Fruit fly (Drosophila melanogaster) whole organism, embryonic: Measurements from ENCODE around the gene Tmtc2.

Source experiments
- Abd-B ChIP-seq: fragments of 200-800 bp; sonication (Bioruptor generic); optimal IDR thresholded peaks from 2 replicates; lab custom pipeline; 2018; ENCODE audit warnings: missing biosample characterization, mild to moderate bottlenecking, missing genetic modification characterization, moderate library complexity
- Blimp-1 ChIP-seq: fragments of 200-800 bp; sonication (Bioruptor generic); optimal IDR thresholded peaks from 3 replicates; lab custom pipeline; 2018; ENCODE audit warnings: missing biosample characterization, missing genetic modification characterization, mild to moderate bottlenecking, moderate library complexity, missing genetic modification reagents
- CG11093 ChIP-seq: fragments of 200-800 bp; sonication (Bioruptor generic); IDR thresholded peaks from 3 replicates; pipeline ENCODE4 v1.3.6; 2022; ENCODE audit warnings: missing biosample characterization, missing genetic modification characterization
- CG11695 ChIP-seq: fragments of 200-800 bp; sonication (Bioruptor generic); IDR thresholded peaks from 3 replicates; pipeline ENCODE4 v1.3.6; 2022; ENCODE audit warnings: missing biosample characterization, missing genetic modification characterization
- CG13123 ChIP-seq: fragments of 200-800 bp; sonication (Bioruptor generic); optimal IDR thresholded peaks from 2 replicates; lab custom pipeline; 2016; ENCODE audit warnings: missing biosample characterization, missing genetic modification characterization
- CG17328 ChIP-seq: fragments of 200-800 bp; sonication (Bioruptor generic); IDR thresholded peaks from 2 replicates; pipeline ENCODE4 v1.3.6; 2022; ENCODE audit warnings: missing biosample characterization, missing genetic modification characterization
- CG2120 ChIP-seq: fragments of 200-800 bp; sonication (Bioruptor generic); optimal IDR thresholded peaks from 3 replicates; lab custom pipeline; 2016; ENCODE audit warnings: missing biosample characterization, missing genetic modification characterization
- CG34376 ChIP-seq: fragments of 200-800 bp; sonication (Bioruptor generic); optimal IDR thresholded peaks from 2 replicates; lab custom pipeline; 2018; ENCODE audit warnings: missing biosample characterization, mild to moderate bottlenecking, missing genetic modification characterization
- CG6765 ChIP-seq: fragments of 200-800 bp; sonication (Bioruptor generic); optimal IDR thresholded peaks from 3 replicates; lab custom pipeline; 2017; ENCODE audit warnings: missing biosample characterization, mild to moderate bottlenecking, missing genetic modification characterization
- CG6813 ChIP-seq: fragments of 200-800 bp; sonication (Bioruptor generic); optimal IDR thresholded peaks from 2 replicates; lab custom pipeline; 2017; ENCODE audit warnings: missing biosample characterization, missing genetic modification characterization, mild to moderate bottlenecking, moderate library complexity, missing genetic modification reagents
- CG7357 ChIP-seq: fragments of 200-800 bp; sonication (Bioruptor generic); IDR thresholded peaks from 3 replicates; pipeline ENCODE4 v1.3.6; 2022; ENCODE audit warnings: missing biosample characterization, missing genetic modification characterization
- CG8089 ChIP-seq: fragments of 200-800 bp; sonication (Bioruptor generic); optimal IDR thresholded peaks from 3 replicates; lab custom pipeline; 2016; ENCODE audit warnings: missing biosample characterization, missing genetic modification characterization
- CG8359 ChIP-seq: fragments of 200-800 bp; sonication (Bioruptor generic); optimal IDR thresholded peaks from 2 replicates; lab custom pipeline; 2017; ENCODE audit warnings: missing biosample characterization, mild to moderate bottlenecking, missing genetic modification characterization, borderline replicate concordance
- CG9727 ChIP-seq: fragments of 200-800 bp; sonication (Bioruptor generic); optimal IDR thresholded peaks from 3 replicates; lab custom pipeline; 2017; ENCODE audit warnings: missing biosample characterization, mild to moderate bottlenecking, missing genetic modification characterization
- Camta ChIP-seq: fragments of 200-800 bp; sonication (Bioruptor generic); optimal IDR thresholded peaks from 2 replicates; lab custom pipeline; 2016; ENCODE audit warnings: missing biosample characterization, missing genetic modification characterization
- Dbx ChIP-seq: fragments of 200-800 bp; sonication (Bioruptor generic); IDR thresholded peaks from 3 replicates; pipeline ENCODE4 v1.3.6; 2022; ENCODE audit warnings: missing biosample characterization, missing genetic modification characterization
- Deaf1 ChIP-seq: fragments of 200-800 bp; optimal IDR thresholded peaks from 3 replicates; lab custom pipeline; 2019; ENCODE audit warnings: missing biosample characterization, mild to moderate bottlenecking, missing genetic modification characterization, moderate library complexity
- E2f2 ChIP-seq: fragments of 200-800 bp; sonication (Bioruptor generic); IDR thresholded peaks from 2 replicates; pipeline ENCODE4 v1.3.6; 2022; ENCODE audit warnings: missing biosample characterization, missing genetic modification characterization
- Eip74EF ChIP-seq, 2 experiments: fragments of 200-800 bp in 1 of 2; fragments of >200 bp in 1 of 2; sonication (Bioruptor generic) in 1 of 2; optimal IDR thresholded peaks; 2 replicates each; lab custom pipeline; 2017 to 2019; ENCODE audit warnings: missing biosample characterization in 2 of 2, missing genetic modification characterization in 2 of 2, mild to moderate bottlenecking in 1 of 2, moderate library complexity in 1 of 2
- Hr39 ChIP-seq: fragments of >200 bp; optimal IDR thresholded peaks from 2 replicates; lab custom pipeline; 2017
- Hsf ChIP-seq: fragments of 200-800 bp; sonication (Bioruptor generic); optimal IDR thresholded peaks from 3 replicates; lab custom pipeline; 2016; ENCODE audit warnings: missing biosample characterization, missing genetic modification characterization
- Jarid2 ChIP-seq: fragments of 200-800 bp; sonication (Bioruptor generic); optimal IDR thresholded peaks from 3 replicates; lab custom pipeline; 2017; ENCODE audit warnings: mild to moderate bottlenecking, missing biosample characterization, missing genetic modification reagents, missing genetic modification characterization
- MESR4 ChIP-seq: fragments of 200-800 bp; sonication (Bioruptor generic); optimal IDR thresholded peaks from 2 replicates; lab custom pipeline; 2018; ENCODE audit warnings: missing biosample characterization, mild to moderate bottlenecking, missing genetic modification characterization, moderate library complexity
- Med ChIP-seq: fragments of 200-800 bp; sonication (Bioruptor generic); peaks from one replicate; lab custom pipeline; 2016; ENCODE audit warnings: missing biosample characterization, missing genetic modification characterization, mild to moderate bottlenecking, inconsistent platforms, moderate library complexity
- Nf-YC ChIP-seq: fragments of 200-800 bp; optimal IDR thresholded peaks from 3 replicates; lab custom pipeline; 2019; ENCODE audit warnings: missing biosample characterization, mild to moderate bottlenecking, missing genetic modification characterization, moderate library complexity
- PHDP ChIP-seq: fragments of 200-800 bp; sonication (Bioruptor generic); optimal IDR thresholded peaks from 3 replicates; lab custom pipeline; 2018; ENCODE audit warnings: missing biosample characterization, mild to moderate bottlenecking, missing genetic modification characterization, moderate library complexity
- Poxn ChIP-seq: fragments of 200-800 bp; sonication (Bioruptor generic); IDR thresholded peaks from 2 replicates; pipeline ENCODE4 v1.3.6; 2022; ENCODE audit warnings: missing biosample characterization, missing genetic modification characterization
- Ravus ChIP-seq: fragments of 200-800 bp; sonication (Bioruptor generic); IDR thresholded peaks from 2 replicates; pipeline ENCODE4 v1.3.6; 2022; ENCODE audit warnings: missing biosample characterization, missing genetic modification characterization
- Trl ChIP-seq, 3 experiments: fragments of >200 bp in 2 of 3; fragments of 200-800 bp in 1 of 3; sonication (Bioruptor generic) in 1 of 3; optimal IDR thresholded peaks; 2 replicates in 1 of 3; 3 replicates in 2 of 3; lab custom pipeline; 2016 to 2017; ENCODE audit warnings: missing biosample characterization in 1 of 3, missing genetic modification characterization in 1 of 3
- cg ChIP-seq: fragments of 200-800 bp; sonication (Bioruptor generic); optimal IDR thresholded peaks from 3 replicates; lab custom pipeline; 2019; ENCODE audit warnings: missing biosample characterization, mild to moderate bottlenecking, missing genetic modification characterization, moderate library complexity
- croc ChIP-seq: fragments of 200-800 bp; sonication (Bioruptor generic); conservative IDR thresholded peaks from 3 replicates; pipeline ENCODE4 v1.3.6; 2022; ENCODE audit warnings: missing biosample characterization, missing genetic modification characterization
- crp ChIP-seq, 2 experiments: fragments of 200-800 bp; sonication (Bioruptor generic); optimal IDR thresholded peaks; 2 replicates in 1 of 2; 3 replicates in 1 of 2; lab custom pipeline; 2017; ENCODE audit warnings: missing biosample characterization in 2 of 2, missing genetic modification characterization in 2 of 2, mild to moderate bottlenecking in 1 of 2, moderate library complexity in 1 of 2
- ewg ChIP-seq: fragments of 200-800 bp; sonication (Bioruptor generic); optimal IDR thresholded peaks from 3 replicates; lab custom pipeline; 2017; ENCODE audit warnings: mild to moderate bottlenecking, missing biosample characterization, missing genetic modification reagents, missing genetic modification characterization
- grau ChIP-seq: fragments of 200-800 bp; optimal IDR thresholded peaks from 3 replicates; lab custom pipeline; 2019; ENCODE audit warnings: missing biosample characterization, mild to moderate bottlenecking, missing genetic modification characterization, moderate library complexity
- insv ChIP-seq, 2 experiments: fragments of 200-800 bp; sonication (Bioruptor generic); optimal IDR thresholded peaks; 3 replicates each; lab custom pipeline; 2016 to 2018; ENCODE audit warnings: missing biosample characterization in 2 of 2, missing genetic modification characterization in 2 of 2
- mam ChIP-seq: fragments of 200-800 bp; sonication (Bioruptor generic); optimal IDR thresholded peaks from 3 replicates; lab custom pipeline; 2016; ENCODE audit warnings: missing biosample characterization, missing genetic modification characterization
- nau ChIP-seq: fragments of 200-800 bp; sonication (Bioruptor generic); optimal IDR thresholded peaks from 3 replicates; lab custom pipeline; 2017; ENCODE audit warnings: missing biosample characterization, mild to moderate bottlenecking, missing genetic modification characterization, missing genetic modification reagents
- oc ChIP-seq: fragments of 200-800 bp; sonication (Bioruptor generic); optimal IDR thresholded peaks from 2 replicates; lab custom pipeline; 2018; ENCODE audit warnings: missing biosample characterization, mild to moderate bottlenecking, missing genetic modification characterization, moderate library complexity
- pho ChIP-seq: fragments of 200-800 bp; sonication (Bioruptor generic); optimal IDR thresholded peaks from 2 replicates; lab custom pipeline; 2016; ENCODE audit warnings: missing biosample characterization, missing genetic modification characterization
- pum ChIP-seq: fragments of 200-800 bp; sonication (Bioruptor generic); optimal IDR thresholded peaks from 2 replicates; lab custom pipeline; 2016; ENCODE audit warnings: missing biosample characterization, missing genetic modification characterization
- run ChIP-seq: fragments of 200-800 bp; sonication (Bioruptor generic); optimal IDR thresholded peaks from 3 replicates; lab custom pipeline; 2018; ENCODE audit warnings: missing biosample characterization, mild to moderate bottlenecking, missing genetic modification characterization
- salm ChIP-seq: fragments of 200-800 bp; sonication (Bioruptor generic); optimal IDR thresholded peaks from 2 replicates; lab custom pipeline; 2018; ENCODE audit warnings: missing biosample characterization, mild to moderate bottlenecking, missing genetic modification characterization
- sob ChIP-seq: fragments of 200-800 bp; sonication (Bioruptor generic); IDR thresholded peaks from 2 replicates; pipeline ENCODE4 v1.3.6; 2022; ENCODE audit warnings: missing biosample characterization, missing genetic modification characterization
- tap ChIP-seq: fragments of 200-800 bp; optimal IDR thresholded peaks from 3 replicates; lab custom pipeline; 2019; ENCODE audit warnings: missing biosample characterization, mild to moderate bottlenecking, missing genetic modification characterization, moderate library complexity
- tin ChIP-seq: fragments of 200-800 bp; sonication (Bioruptor generic); optimal IDR thresholded peaks from 3 replicates; lab custom pipeline; 2016; ENCODE audit warnings: missing biosample characterization, missing genetic modification characterization
- tio ChIP-seq: fragments of 200-800 bp; sonication (Bioruptor generic); optimal IDR thresholded peaks from 2 replicates; lab custom pipeline; 2017; ENCODE audit warnings: missing biosample characterization, missing genetic modification characterization, inconsistent platforms
- toy ChIP-seq: fragments of 200-800 bp; sonication (Bioruptor generic); IDR thresholded peaks from 2 replicates; pipeline ENCODE4 v1.3.6; 2022; ENCODE audit warnings: missing biosample characterization, missing genetic modification characterization
- trem ChIP-seq: fragments of 200-800 bp; optimal IDR thresholded peaks from 3 replicates; lab custom pipeline; 2019; ENCODE audit warnings: missing biosample characterization, mild to moderate bottlenecking, missing genetic modification characterization, moderate library complexity
- tup ChIP-seq: fragments of 200-800 bp; sonication (Bioruptor generic); optimal IDR thresholded peaks from 2 replicates; lab custom pipeline; 2016; ENCODE audit warnings: missing biosample characterization, mild to moderate bottlenecking, missing genetic modification characterization, moderate library complexity
- vfl ChIP-seq: fragments of 200-800 bp; sonication (Bioruptor generic); optimal IDR thresholded peaks from 2 replicates; lab custom pipeline; 2016; ENCODE audit warnings: missing biosample characterization, missing genetic modification characterization
- zen2 ChIP-seq: fragments of 200-800 bp; sonication (Bioruptor generic); IDR thresholded peaks from 3 replicates; pipeline ENCODE4 v1.3.6; 2022; ENCODE audit warnings: missing biosample characterization, missing genetic modification characterization; ENCODE audit not compliant: partially characterized antibody

The Tmtc2 gene

dm6 chr2L:922660-923059 lies at the start of gene Tmtc2:
Tmtc2 (plus strand) TSS chr2L:922793.
- no peak for TF ChIP-seq trem
- TF ChIP-seq oc (tag; lab: Kevin White, UChicago): no peak
- no peak for TF ChIP-seq pho (GFP tag; lab: Kevin White, UChicago)
- TF ChIP-seq Camta (GFP tag; lab: Kevin White, UChicago): no peak
- TF ChIP-seq Ravus (GFP tag; lab: Robert Waterston, UW): no peak
- no peak for TF ChIP-seq run (tag; lab: Kevin White, UChicago)
- no peak for TF ChIP-seq toy
- TF ChIP-seq CG13123: no peak
- TF ChIP-seq Deaf1: peak; percentile 95
- TF ChIP-seq PHDP (tag; lab: Kevin White, UChicago): no peak
- peak; percentile 50 for TF ChIP-seq Jarid2 (GFP tag; lab: Kevin White, UChicago)
- TF ChIP-seq cg: peak; percentile 6
- no peak for TF ChIP-seq MESR4
- TF ChIP-seq Hsf (GFP tag; lab: Kevin White, UChicago): no peak
- no peak for TF ChIP-seq grau
- no peak for TF ChIP-seq CG2120 (GFP tag; lab: Kevin White, UChicago)
- no peak for TF ChIP-seq vfl
- no peak for TF ChIP-seq nau
- no peak for TF ChIP-seq CG6813 (GFP tag; lab: Kevin White, UChicago)
- peak; percentile 24 for TF ChIP-seq Nf-YC (tag; lab: Kevin White, UChicago)
- TF ChIP-seq CG9727 (GFP tag; lab: Kevin White, UChicago): no peak
- TF ChIP-seq Trl (optimal IDR thresholded peaks at IDR 0.05; lab: Kevin White, UChicago): no peak
- TF ChIP-seq Trl (GFP tag; optimal IDR thresholded peaks at IDR 0.05; lab: Kevin White, UChicago): no peak
- TF ChIP-seq tap (tag; lab: Kevin White, UChicago): no peak
- TF ChIP-seq Hr39 (lab: Kevin White, UChicago): no peak
- TF ChIP-seq CG8089 (GFP tag; lab: Kevin White, UChicago): no peak
- TF ChIP-seq zen2 (GFP tag; lab: Robert Waterston, UW): no peak
- TF ChIP-seq croc: no peak
- no peak for TF ChIP-seq CG7357 (GFP tag; lab: Robert Waterston, UW)
- TF ChIP-seq CG34376 (GFP tag; lab: Kevin White, UChicago): no peak
- TF ChIP-seq Blimp-1 (GFP tag; lab: Kevin White, UChicago): no peak
- TF ChIP-seq crp (GFP tag; optimal IDR thresholded peaks at IDR 0.05; lab: Kevin White, UChicago): no peak
- TF ChIP-seq tup (GFP tag; lab: Kevin White, UChicago): no peak
- TF ChIP-seq sob: no peak
- TF ChIP-seq CG11695 (GFP tag; lab: Robert Waterston, UW): no peak
- TF ChIP-seq salm (tag; lab: Kevin White, UChicago): no peak
- TF ChIP-seq mam: no peak
- no peak for TF ChIP-seq Abd-B (GFP tag; lab: Kevin White, UChicago)
- TF ChIP-seq Poxn (GFP tag; lab: Robert Waterston, UW): no peak
- TF ChIP-seq ewg (GFP tag; lab: Kevin White, UChicago): peak; percentile 75
- TF ChIP-seq CG6765 (GFP tag; lab: Kevin White, UChicago): no peak
- no peak for TF ChIP-seq CG11093
- TF ChIP-seq Med (GFP tag; lab: Kevin White, UChicago): peak; percentile 61
- 0 out of 3 replicates have a peak, but pooled peaks have one; percentile 8 for TF ChIP-seq Dbx (GFP tag; lab: Robert Waterston, UW)
- TF ChIP-seq CG17328 (GFP tag; lab: Robert Waterston, UW): no peak
- no peak for TF ChIP-seq Eip74EF (GFP tag; optimal IDR thresholded peaks at IDR 0.05; lab: Kevin White, UChicago)
- no peak for TF ChIP-seq CG8359 (GFP tag; lab: Kevin White, UChicago)
- TF ChIP-seq E2f2 (GFP tag; lab: Robert Waterston, UW): no peak
- TF ChIP-seq insv (GFP tag; optimal IDR thresholded peaks at IDR 0.05; lab: Kevin White, UChicago): no peak
- no peak for TF ChIP-seq tio (GFP tag; lab: Kevin White, UChicago)
- TF ChIP-seq tin (GFP tag; lab: Kevin White, UChicago): no peak
- no peak for TF ChIP-seq pum (GFP tag; lab: Kevin White, UChicago)
